Worm (Caenorhabditis elegans) whole organism, L1 larva: Measurements from ENCODE around the gene rps-4.

ENCODE experiments used
- C34B4.2 ChIP-seq: sonication (generic microtip); optimal IDR thresholded peaks from 2 replicates; lab custom pipeline; 2017; ENCODE audit warnings: mild to moderate bottlenecking, missing genetic modification characterization, missing compliant biosample characterization
- ceh-82 ChIP-seq, 3 experiments: fragments of 150-350 bp in 1 of 3; sonication (generic microtip) in 2 of 3; optimal IDR thresholded peaks; 2 replicates each; lab custom pipeline; 2014 to 2017; ENCODE audit warnings: missing biosample characterization in 3 of 3, missing genetic modification characterization in 3 of 3
- elt-3 ChIP-seq, 6 experiments: fragments of 150-350 bp in 1 of 6; sonication (generic microtip); optimal IDR thresholded peaks; 2 replicates each; lab custom pipeline; 2017 to 2018; ENCODE audit warnings: missing biosample characterization in 6 of 6, missing genetic modification characterization in 6 of 6, inconsistent platforms in 1 of 6
- ets-5 ChIP-seq: fragments of 200-800 bp; sonication (Bioruptor generic); IDR thresholded peaks from 2 replicates; pipeline ENCODE4 v1.3.6; 2022; ENCODE audit warnings: missing genetic modification characterization, missing compliant biosample characterization
- fkh-8 ChIP-seq: sonication (generic microtip); optimal IDR thresholded peaks from 2 replicates; lab custom pipeline; 2016; ENCODE audit warnings: mild to moderate bottlenecking, missing genetic modification characterization, missing compliant biosample characterization
- jun-1 ChIP-seq: fragments of 150-350 bp; optimal IDR thresholded peaks from 2 replicates; lab custom pipeline; 2014; ENCODE audit warnings: missing biosample characterization, missing genetic modification reagents, missing genetic modification characterization
- lin-13 ChIP-seq: fragments of 150-350 bp; optimal IDR thresholded peaks from 2 replicates; lab custom pipeline; 2014; ENCODE audit warnings: missing biosample characterization, missing genetic modification reagents, missing genetic modification characterization
- lin-39 ChIP-seq: fragments of 150-350 bp; optimal IDR thresholded peaks from 2 replicates; lab custom pipeline; 2014; ENCODE audit warnings: missing biosample characterization, missing genetic modification reagents, missing genetic modification characterization
- nhr-28 ChIP-seq: fragments of 150-350 bp; optimal IDR thresholded peaks from 2 replicates; lab custom pipeline; 2014; ENCODE audit warnings: missing biosample characterization, missing genetic modification characterization
- pqm-1 ChIP-seq: sonication (generic microtip); optimal IDR thresholded peaks from 3 replicates; lab custom pipeline; 2017; ENCODE audit warnings: missing biosample characterization, missing genetic modification characterization
- snpc-4 ChIP-seq: fragments of 150-350 bp; optimal IDR thresholded peaks from 2 replicates; lab custom pipeline; 2014; ENCODE audit warnings: missing biosample characterization, missing genetic modification characterization
- sup-37 ChIP-seq: fragments of 200-800 bp; sonication (Bioruptor generic); optimal IDR thresholded peaks from 2 replicates; lab custom pipeline; 2018; ENCODE audit warnings: mild to moderate bottlenecking, missing genetic modification characterization, missing compliant biosample characterization
- unc-62 ChIP-seq: fragments of 150-350 bp; optimal IDR thresholded peaks from 2 replicates; lab custom pipeline; 2014; ENCODE audit warnings: missing biosample characterization, missing genetic modification reagents, missing genetic modification characterization

ce11 chrIV:7103211-7103679, 18.8 kb upstream of the rps-4 start, which contains the start of the genes rde-8 and ZC477.3:
- TF ChIP-seq sup-37 (GFP tag; lab: Kevin White, UChicago) (peak; percentile 53), ceh-82 (tag; optimal IDR thresholded peaks at IDR 0.05; lab: Kevin White, UChicago) (peak; percentile 46 to 85 (median 55)), snpc-4 (peak; percentile 80), lin-13 (GFP tag; lab: Kevin White, UChicago) (peak; percentile 34), unc-62 (GFP tag; lab: Kevin White, UChicago) (no peak), nhr-28 (tag; lab: Kevin White, UChicago) (no peak), lin-39 (tag; lab: Kevin White, UChicago) (peak; percentile 64), jun-1 (tag; lab: Kevin White, UChicago) (peak; percentile 65), C34B4.2 (tag; lab: Kevin White, UChicago) (no peak), fkh-8 (tag; lab: Kevin White, UChicago) (peak; percentile 48), elt-3 (tag; optimal IDR thresholded peaks at IDR 0.05; lab: Kevin White, UChicago) (peak in 2 of 6 experiments; percentile 0 to 3), pqm-1 (tag; lab: Kevin White, UChicago) (no peak), ets-5 (GFP tag; lab: Robert Waterston, UW) (no peak)
